Fruit fly (Drosophila melanogaster) whole organism, pupa: Measurements from ENCODE around the gene Pat1.

Source experiments
- CG10348 ChIP-seq: fragments of 200-800 bp; sonication (Bioruptor generic); IDR thresholded peaks from 2 replicates; pipeline ENCODE4 v1.3.6; 2022; ENCODE audit warnings: missing biosample characterization, missing genetic modification characterization
- CG12605 ChIP-seq: fragments of 200-800 bp; sonication (Bioruptor generic); IDR thresholded peaks from 2 replicates; pipeline ENCODE4 v1.3.6; 2022; ENCODE audit warnings: missing biosample characterization, missing genetic modification characterization
- CG13204 ChIP-seq: fragments of 200-800 bp; sonication (Bioruptor generic); optimal IDR thresholded peaks from 2 replicates; lab custom pipeline; 2018; ENCODE audit warnings: missing biosample characterization, mild to moderate bottlenecking, missing genetic modification characterization, moderate library complexity
- CG14655 ChIP-seq: fragments of 200-800 bp; sonication (Bioruptor generic); optimal IDR thresholded peaks from 3 replicates; lab custom pipeline; 2017; ENCODE audit warnings: mild to moderate bottlenecking, missing biosample characterization, missing genetic modification reagents, missing genetic modification characterization
- CG15710 ChIP-seq: fragments of 200-800 bp; sonication (Bioruptor generic); optimal IDR thresholded peaks from 2 replicates; lab custom pipeline; 2018; ENCODE audit warnings: missing biosample characterization, mild to moderate bottlenecking, missing genetic modification characterization, moderate library complexity
- CG17806 ChIP-seq: fragments of 200-800 bp; sonication (Bioruptor generic); optimal IDR thresholded peaks from 2 replicates; lab custom pipeline; 2018; ENCODE audit warnings: missing biosample characterization, mild to moderate bottlenecking, missing genetic modification characterization, moderate library complexity
- CG32121 ChIP-seq: fragments of 200-800 bp; sonication (Bioruptor generic); IDR thresholded peaks from 2 replicates; pipeline ENCODE4 v1.3.6; 2022; ENCODE audit warnings: missing biosample characterization, missing genetic modification characterization
- CG34367 ChIP-seq: fragments of 200-800 bp; sonication (Bioruptor generic); optimal IDR thresholded peaks from 2 replicates; lab custom pipeline; 2018; ENCODE audit warnings: missing biosample characterization, mild to moderate bottlenecking, missing genetic modification characterization
- CG4496 ChIP-seq: fragments of 200-800 bp; sonication (Bioruptor generic); IDR thresholded peaks from 3 replicates; pipeline ENCODE4 v1.3.6; 2022; ENCODE audit warnings: missing biosample characterization, missing genetic modification characterization
- CG8159 ChIP-seq: fragments of 200-800 bp; sonication (Bioruptor generic); optimal IDR thresholded peaks from 3 replicates; lab custom pipeline; 2018; ENCODE audit warnings: missing biosample characterization, mild to moderate bottlenecking, missing genetic modification characterization, moderate library complexity
- CG8301 ChIP-seq: fragments of 200-800 bp; sonication (Bioruptor generic); optimal IDR thresholded peaks from 2 replicates; lab custom pipeline; 2018; ENCODE audit warnings: missing biosample characterization, mild to moderate bottlenecking, missing genetic modification characterization
- CG9948 ChIP-seq: fragments of 200-800 bp; sonication (Bioruptor generic); optimal IDR thresholded peaks from 2 replicates; lab custom pipeline; 2018; ENCODE audit warnings: missing biosample characterization, mild to moderate bottlenecking, missing genetic modification characterization, moderate library complexity
- D1 ChIP-seq: fragments of 200-800 bp; sonication (Bioruptor generic); optimal IDR thresholded peaks from 2 replicates; lab custom pipeline; 2018; ENCODE audit warnings: missing biosample characterization, mild to moderate bottlenecking, missing genetic modification characterization, moderate library complexity
- EcR ChIP-seq: fragments of 200-800 bp; sonication (Bioruptor generic); optimal IDR thresholded peaks from 3 replicates; lab custom pipeline; 2019; ENCODE audit warnings: missing biosample characterization, missing genetic modification characterization, mild to moderate bottlenecking, moderate library complexity, missing genetic modification reagents
- Ets98B ChIP-seq: fragments of 200-800 bp; sonication (Bioruptor generic); IDR thresholded peaks from 2 replicates; pipeline ENCODE4 v1.3.6; 2022; ENCODE audit warnings: missing biosample characterization, missing genetic modification characterization
- Pif1A ChIP-seq: fragments of 200-800 bp; sonication (Bioruptor generic); optimal IDR thresholded peaks from 3 replicates; lab custom pipeline; 2016; ENCODE audit warnings: missing biosample characterization, missing genetic modification characterization
- Pif1B ChIP-seq: fragments of 200-800 bp; sonication (Bioruptor generic); optimal IDR thresholded peaks from 3 replicates; lab custom pipeline; 2016; ENCODE audit warnings: missing biosample characterization, missing genetic modification characterization
- Snoo ChIP-seq: fragments of 200-800 bp; sonication (Bioruptor generic); optimal IDR thresholded peaks from 3 replicates; lab custom pipeline; 2017; ENCODE audit warnings: missing biosample characterization, mild to moderate bottlenecking, missing genetic modification characterization, inconsistent platforms
- fd96Ca ChIP-seq: fragments of 200-800 bp; sonication (Bioruptor generic); IDR thresholded peaks from 3 replicates; pipeline ENCODE4 v1.3.6; 2022; ENCODE audit warnings: missing biosample characterization, missing genetic modification characterization
- gl ChIP-seq: fragments of 200-800 bp; sonication (Bioruptor generic); optimal IDR thresholded peaks from 2 replicates; lab custom pipeline; 2018; ENCODE audit warnings: missing biosample characterization, mild to moderate bottlenecking, missing genetic modification characterization
- rn ChIP-seq: fragments of 200-800 bp; sonication (Bioruptor generic); IDR thresholded peaks from 2 replicates; pipeline ENCODE4 v1.3.6; 2022; ENCODE audit warnings: missing biosample characterization, missing genetic modification characterization

Gene Pat1

DNA sequence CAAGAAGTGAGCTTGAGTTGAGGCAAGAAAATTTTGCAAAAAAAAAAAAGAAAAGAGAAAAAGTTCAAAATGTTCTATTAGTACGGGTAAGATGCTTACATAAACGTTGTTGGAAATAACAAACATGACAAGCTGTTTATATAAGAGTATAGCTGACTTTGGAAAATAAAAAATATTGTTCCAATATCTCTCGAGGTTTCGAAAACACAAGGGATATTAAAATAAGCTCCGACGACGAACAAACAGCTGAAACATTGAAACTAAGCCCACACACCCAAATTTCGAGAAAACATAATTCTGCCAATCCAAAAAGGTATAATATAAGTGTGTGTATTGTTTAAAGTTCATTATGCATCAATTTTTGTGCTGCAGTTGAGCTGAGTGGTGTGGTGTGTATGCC is 16.8 kb upstream of the Pat1 start:
- TF ChIP-seq CG10348 (GFP tag; lab: Robert Waterston, UW) = no peak
- peak; percentile 40 for TF ChIP-seq CG8159 (tag; lab: Kevin White, UChicago)
- peak; percentile 37 for TF ChIP-seq CG8301 (tag; lab: Kevin White, UChicago)
- TF ChIP-seq fd96Ca (GFP tag; lab: Robert Waterston, UW) = peak; percentile 43; the same call in 1 of the 3 replicates
- no peak for TF ChIP-seq CG12605 (GFP tag; lab: Robert Waterston, UW)
- no peak for TF ChIP-seq CG34367 (tag; lab: Kevin White, UChicago)
- TF ChIP-seq gl (tag; lab: Kevin White, UChicago) = no peak
- TF ChIP-seq CG13204 (GFP tag; lab: Kevin White, UChicago) = no peak
- TF ChIP-seq Pif1A (GFP tag; lab: Kevin White, UChicago) = peak; percentile 19
- peak; percentile 15 for TF ChIP-seq CG17806 (tag; lab: Kevin White, UChicago)
- no peak for TF ChIP-seq CG32121 (GFP tag; lab: Robert Waterston, UW)
- TF ChIP-seq CG15710 (tag; lab: Kevin White, UChicago) = peak; percentile 36
- TF ChIP-seq EcR (GFP tag; lab: Kevin White, UChicago) = no peak
- peak; percentile 63 for TF ChIP-seq CG14655
- no peak for TF ChIP-seq D1 (tag; lab: Kevin White, UChicago)
- TF ChIP-seq rn (GFP tag; lab: Robert Waterston, UW) = no peak
- peak; percentile 4 for TF ChIP-seq Pif1B (GFP tag; lab: Kevin White, UChicago)
- TF ChIP-seq Snoo (tag; lab: Kevin White, UChicago) = peak; percentile 16
- TF ChIP-seq CG4496 (GFP tag; lab: Robert Waterston, UW) = no peak
- peak; percentile 17 for TF ChIP-seq CG9948 (tag; lab: Kevin White, UChicago)
- TF ChIP-seq Ets98B (GFP tag; lab: Robert Waterston, UW) = no peak

DNA sequence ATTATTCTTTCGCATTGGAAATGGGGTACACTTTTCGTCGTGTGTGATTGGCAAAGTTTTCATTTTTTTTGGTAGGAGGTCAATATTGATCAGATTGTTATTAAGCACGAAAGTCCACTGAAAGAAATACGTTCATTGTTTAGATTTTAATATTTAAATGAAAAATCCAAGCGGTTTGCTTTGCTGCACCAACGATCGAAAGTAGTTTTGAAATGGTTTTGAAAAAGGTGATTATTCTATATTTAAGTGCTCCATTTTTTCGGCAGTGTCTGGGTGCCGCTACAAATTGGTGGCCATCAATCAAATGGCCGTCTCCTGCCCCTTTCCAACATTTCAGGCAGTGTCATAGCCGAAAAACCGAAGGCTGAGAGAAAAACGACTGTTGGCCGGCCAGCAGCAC is 16.1 kb upstream of the Pat1 start:
- TF ChIP-seq EcR (GFP tag; lab: Kevin White, UChicago) (no peak), D1 (tag; lab: Kevin White, UChicago) (no peak), CG12605 (GFP tag; lab: Robert Waterston, UW) (peak; percentile 33; the same call in 1 of the 2 replicates), CG9948 (tag; lab: Kevin White, UChicago) (no peak), CG34367 (tag; lab: Kevin White, UChicago) (no peak), CG13204 (GFP tag; lab: Kevin White, UChicago) (no peak), CG10348 (GFP tag; lab: Robert Waterston, UW) (no peak), CG14655 (peak; percentile 27), Pif1A (GFP tag; lab: Kevin White, UChicago) (no peak), CG15710 (tag; lab: Kevin White, UChicago) (no peak), gl (tag; lab: Kevin White, UChicago) (no peak), rn (GFP tag; lab: Robert Waterston, UW) (no peak), Pif1B (GFP tag; lab: Kevin White, UChicago) (peak; percentile 9), CG8159 (tag; lab: Kevin White, UChicago) (no peak), CG17806 (tag; lab: Kevin White, UChicago) (no peak), Ets98B (GFP tag; lab: Robert Waterston, UW) (peak; percentile 53), CG8301 (tag; lab: Kevin White, UChicago) (peak; percentile 29), Snoo (tag; lab: Kevin White, UChicago) (no peak), CG4496 (GFP tag; lab: Robert Waterston, UW) (peak; percentile 78), CG32121 (GFP tag; lab: Robert Waterston, UW) (peak; percentile 13; the same call in 1 of the 2 replicates), fd96Ca (GFP tag; lab: Robert Waterston, UW) (peak; percentile 68; the same call in 2 of the 3 replicates)

DNA sequence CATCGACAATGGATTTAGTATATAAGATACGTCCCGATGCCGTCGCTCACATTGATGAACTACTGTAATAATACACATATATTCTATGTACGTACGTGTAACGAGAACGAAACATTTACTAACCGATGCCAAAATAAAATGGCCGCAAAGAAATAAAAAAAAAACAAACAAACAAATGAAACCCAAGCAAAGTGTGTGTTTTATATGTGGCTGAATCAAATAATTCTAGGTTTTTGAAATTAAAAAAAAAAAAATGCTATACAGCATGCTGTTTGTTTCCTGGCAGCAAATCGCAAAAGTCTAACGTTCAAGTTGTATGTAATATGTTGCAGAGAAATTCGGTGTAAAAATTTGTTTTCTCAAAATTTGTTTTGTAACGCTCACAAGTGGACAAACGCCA is 1.6 kb upstream of the Pat1 start, which contains the start of gene CG17717:
Gene CG17717, plus strand, starts transcription at position 301 of the 400 bp plus-strand sequence.
- TF ChIP-seq CG13204 (GFP tag; lab: Kevin White, UChicago) = no peak
- no peak for TF ChIP-seq gl (tag; lab: Kevin White, UChicago)
- TF ChIP-seq EcR (GFP tag; lab: Kevin White, UChicago) = no peak
- no peak for TF ChIP-seq CG9948 (tag; lab: Kevin White, UChicago)
- TF ChIP-seq CG12605 (GFP tag; lab: Robert Waterston, UW) = no peak
- TF ChIP-seq rn (GFP tag; lab: Robert Waterston, UW) = no peak
- no peak for TF ChIP-seq fd96Ca (GFP tag; lab: Robert Waterston, UW)
- no peak for TF ChIP-seq Snoo (tag; lab: Kevin White, UChicago)
- no peak for TF ChIP-seq CG17806 (tag; lab: Kevin White, UChicago)
- TF ChIP-seq CG32121 (GFP tag; lab: Robert Waterston, UW) = no peak
- no peak for TF ChIP-seq D1 (tag; lab: Kevin White, UChicago)
- no peak for TF ChIP-seq CG14655
- TF ChIP-seq, all 21 proteins: peak for 0

DNA sequence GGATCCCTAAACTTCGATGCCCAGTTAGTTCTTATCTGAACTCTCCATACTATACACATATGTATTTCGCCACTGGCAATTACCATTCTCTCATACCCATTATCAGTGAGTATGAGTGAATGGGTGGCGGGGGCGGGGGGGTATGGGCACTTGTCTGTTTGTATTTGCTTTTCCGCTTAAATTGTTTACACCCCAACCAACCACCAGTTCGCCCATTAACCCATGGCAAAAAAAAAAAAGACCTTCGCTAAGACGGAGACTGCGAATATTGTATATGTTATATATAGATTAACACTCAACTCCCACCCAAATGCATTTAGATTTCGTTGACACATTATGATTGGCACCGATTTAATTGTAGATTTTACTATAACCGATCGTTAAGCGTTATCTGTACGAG is 1.5 kb downstream of the Pat1 start:
- TF ChIP-seq CG32121 (GFP tag; lab: Robert Waterston, UW) = 0 out of 2 replicates have a peak, but pooled peaks have one; percentile 8
- peak; percentile 9 for TF ChIP-seq CG13204 (GFP tag; lab: Kevin White, UChicago)
- TF ChIP-seq CG4496 (GFP tag; lab: Robert Waterston, UW) = peak; percentile 39; the same call in 2 of the 3 replicates
- peak; percentile 33 for TF ChIP-seq gl (tag; lab: Kevin White, UChicago)
- peak; percentile 20 for TF ChIP-seq CG8159 (tag; lab: Kevin White, UChicago)
- TF ChIP-seq CG14655 = no peak
- TF ChIP-seq Pif1B (GFP tag; lab: Kevin White, UChicago) = no peak
- TF ChIP-seq Snoo (tag; lab: Kevin White, UChicago) = no peak

DNA sequence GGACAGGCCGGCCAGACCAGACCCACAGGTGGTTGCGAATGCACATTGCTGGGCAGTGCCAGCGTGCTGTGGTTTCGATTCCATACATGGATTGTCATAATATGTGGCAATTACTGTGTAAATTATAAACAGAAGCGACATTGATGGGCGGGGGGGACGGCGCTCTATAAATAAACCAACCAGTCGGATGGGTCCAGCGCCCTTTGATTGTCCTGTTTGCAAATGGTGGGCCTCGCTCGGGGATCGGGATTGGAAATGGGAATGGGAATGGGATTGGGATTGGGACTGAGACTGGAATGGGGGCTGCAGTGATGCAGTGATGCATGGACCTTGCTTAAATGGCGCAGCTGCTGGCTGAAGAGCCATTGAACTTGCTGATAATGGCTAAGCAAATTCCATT is 2.2 kb downstream of the Pat1 start:
- TF ChIP-seq CG34367 (tag; lab: Kevin White, UChicago) = no peak
- TF ChIP-seq EcR (GFP tag; lab: Kevin White, UChicago) = peak; percentile 95
- peak; percentile 39 for TF ChIP-seq CG13204 (GFP tag; lab: Kevin White, UChicago)
- TF ChIP-seq CG15710 (tag; lab: Kevin White, UChicago) = no peak
- no peak for TF ChIP-seq CG17806 (tag; lab: Kevin White, UChicago)
